Fruit fly (Drosophila melanogaster): Measurements from ENCODE around the gene Adh.

dm6 chr2L:14622182-14622581 lies 6.8 kb downstream of the Adh start:
- peak; percentile 95 for TF ChIP-seq CG17806 (tag; optimal IDR thresholded peaks at IDR 0.05)
- peak; percentile 68 for TF ChIP-seq EcR (GFP tag; optimal IDR thresholded peaks at IDR 0.05)
- peak; percentile 91 for TF ChIP-seq Ets98B (GFP tag; IDR thresholded peaks at IDR 0.05)
- peak; percentile 95 for TF ChIP-seq CG14655 (GFP tag; optimal IDR thresholded peaks at IDR 0.05)
- TF ChIP-seq CG9948 (tag; optimal IDR thresholded peaks at IDR 0.05), result peak; percentile 94
- TF ChIP-seq Pif1B (GFP tag; optimal IDR thresholded peaks at IDR 0.05), result peak; percentile 93

Data from whole organism, pupa.